Worm (Caenorhabditis elegans) whole organism, young adult: Measurements from ENCODE around the gene irld-14.
"Not testable (repeated sequence)": the region's sequence is repeated elsewhere in the genome, so short reads cannot be mapped to it uniquely, and the experiment has no call there.

Source experiments
- ccch-3 ChIP-seq: fragments of 200-800 bp; sonication (Bioruptor generic); optimal IDR thresholded peaks from 2 replicates; lab custom pipeline; 2018; ENCODE audit warnings: mild to moderate bottlenecking, missing genetic modification characterization, missing compliant biosample characterization
- chd-7 ChIP-seq: sonication (generic microtip); optimal IDR thresholded peaks from 2 replicates; lab custom pipeline; 2016; ENCODE audit warnings: mild to moderate bottlenecking, missing genetic modification characterization, moderate library complexity, missing compliant biosample characterization
- zfh-2 ChIP-seq: fragments of 200-800 bp; sonication (Bioruptor generic); conservative IDR thresholded peaks from 2 replicates; pipeline ENCODE4 v1.3.6; 2022; ENCODE audit warnings: missing genetic modification reagents, missing genetic modification characterization, missing compliant biosample characterization

Gene irld-14

DNA sequence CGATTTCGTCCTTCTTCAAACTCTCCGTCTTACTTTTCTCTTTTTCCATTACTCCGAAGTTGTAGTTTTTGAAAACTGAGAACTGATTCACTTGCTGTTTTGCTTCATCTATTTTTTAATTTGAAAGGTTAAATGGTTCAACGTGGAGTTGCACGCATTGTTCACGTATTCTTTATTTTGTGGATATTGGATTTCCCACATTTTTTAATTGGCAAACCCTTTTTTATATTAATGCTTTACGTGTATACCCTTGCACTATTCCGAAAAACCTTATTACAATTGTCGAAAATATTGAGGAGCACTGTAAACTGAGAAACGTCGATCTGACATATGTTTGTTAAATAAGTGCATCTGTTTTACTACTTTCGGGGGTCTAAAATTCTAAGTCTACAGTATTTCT is 40.4 kb downstream of the irld-14 start, which contains the start of gene melo-3:
TSS of gene melo-3 (minus strand) at position 101 of the 400 bp plus-strand sequence.
- TF ChIP-seq chd-7 (tag; lab: Kevin White, UChicago); ccch-3 (GFP tag; lab: Kevin White, UChicago); zfh-2 (GFP tag; lab: Robert Waterston, UW): not testable (repeated sequence)
